Worm (Caenorhabditis elegans) whole organism, early embryonic: ENCODE data around the gene ttm-1.

ENCODE experiments used
- B0310.2 ChIP-seq: sonication (generic microtip); optimal IDR thresholded peaks from 2 replicates; lab custom pipeline; 2016; ENCODE audit warnings: mild to moderate bottlenecking, missing genetic modification characterization, missing compliant biosample characterization
- ama-1 ChIP-seq: fragments of 150-350 bp; optimal IDR thresholded peaks from 2 replicates; lab custom pipeline; 2014
- ceh-36 ChIP-seq: sonication (generic microtip); optimal IDR thresholded peaks from 2 replicates; lab custom pipeline; 2016; ENCODE audit warnings: missing genetic modification characterization, inconsistent platforms, missing compliant biosample characterization
- ets-7 ChIP-seq: sonication (generic microtip); optimal IDR thresholded peaks from 2 replicates; lab custom pipeline; 2016; ENCODE audit warnings: missing genotype, missing genetic modification characterization, missing compliant biosample characterization
- flt-1 ChIP-seq: fragments of 200-800 bp; sonication (Bioruptor generic); IDR thresholded peaks from 2 replicates; pipeline ENCODE4 v1.3.6; 2022; ENCODE audit warnings: missing genetic modification characterization, missing compliant biosample characterization
- hmg-4 ChIP-seq: fragments of 200-800 bp; sonication (Bioruptor generic); optimal IDR thresholded peaks from 2 replicates; lab custom pipeline; 2018; ENCODE audit warnings: mild to moderate bottlenecking, missing genetic modification characterization, missing compliant biosample characterization
- pes-1 ChIP-seq: fragments of 200-800 bp; sonication (Bioruptor generic); IDR thresholded peaks from 2 replicates; pipeline ENCODE4 v1.3.6; 2022; ENCODE audit warnings: missing genetic modification reagents, missing genetic modification characterization, missing compliant biosample characterization
- sea-1 ChIP-seq: fragments of 200-800 bp; sonication (Bioruptor generic); conservative IDR thresholded peaks from 2 replicates; pipeline ENCODE4 v1.3.6; 2022; ENCODE audit warnings: missing genetic modification characterization, missing compliant biosample characterization
- tbx-11 ChIP-seq: fragments of 200-800 bp; sonication (Bioruptor generic); IDR thresholded peaks from 2 replicates; pipeline ENCODE4 v1.3.6; 2022; ENCODE audit warnings: missing genetic modification characterization, missing compliant biosample characterization
- tbx-37 ChIP-seq: fragments of 200-800 bp; sonication (Bioruptor generic); conservative IDR thresholded peaks from 2 replicates; pipeline ENCODE4 v1.3.6; 2022; ENCODE audit warnings: missing genetic modification reagents, missing genetic modification characterization, missing compliant biosample characterization

- TF ChIP-seq tbx-11 (GFP tag; lab: Robert Waterston, UW) (no peak), tbx-37 (GFP tag; lab: Robert Waterston, UW) (no peak), ama-1 (lab: Kevin White, UChicago) (no peak), flt-1 (GFP tag; lab: Robert Waterston, UW) (no peak), sea-1 (GFP tag; lab: Robert Waterston, UW) (no peak), ets-7 (no peak), ceh-36 (tag; lab: Kevin White, UChicago) (no peak), hmg-4 (GFP tag; lab: Kevin White, UChicago) (no peak), B0310.2 (tag; lab: Kevin White, UChicago) (no peak), pes-1 (GFP tag; lab: Robert Waterston, UW) (no peak)
Measured at ce11 chrIII:12910365-12910764, 56.4 kb downstream of the ttm-1 start, which contains the start of gene flp-14.
